Worm (Caenorhabditis elegans) whole organism, L4 larva: ENCODE data around the gene F34D6.1.

Source experiments
- F26F4.8 ChIP-seq: fragments of 200-800 bp; sonication (Bioruptor generic); conservative IDR thresholded peaks from 2 replicates; pipeline ENCODE4 v1.3.6; 2022; ENCODE audit warnings: missing genetic modification characterization, missing compliant biosample characterization
- F44E2.7 ChIP-seq: fragments of 200-800 bp; sonication (Bioruptor generic); IDR thresholded peaks from 2 replicates; pipeline ENCODE4 v2.1.2; 2022; ENCODE audit warnings: missing genetic modification characterization, missing compliant biosample characterization
- F49E8.2 ChIP-seq: sonication (generic microtip); optimal IDR thresholded peaks from 2 replicates; lab custom pipeline; 2016; ENCODE audit warnings: missing compliant biosample characterization, mild to moderate bottlenecking, missing genetic modification characterization, borderline replicate concordance
- T20F7.1 ChIP-seq: fragments of 200-800 bp; sonication (Bioruptor generic); optimal IDR thresholded peaks from 2 replicates; lab custom pipeline; 2018; ENCODE audit warnings: mild to moderate bottlenecking, missing genetic modification characterization, missing compliant biosample characterization
- Y75B8A.6 ChIP-seq: fragments of 200-800 bp; sonication (Bioruptor generic); IDR thresholded peaks from 2 replicates; pipeline ENCODE4 v1.3.6; 2022; ENCODE audit warnings: missing genetic modification reagents, missing genetic modification characterization, missing compliant biosample characterization
- ama-1 ChIP-seq: fragments of 150-350 bp; optimal IDR thresholded peaks from 2 replicates; lab custom pipeline; 2014; ENCODE audit warnings: inconsistent platforms, mixed read lengths
- attf-4 ChIP-seq: sonication (generic microtip); optimal IDR thresholded peaks from 3 replicates; lab custom pipeline; 2017; ENCODE audit warnings: missing biosample characterization, missing genetic modification characterization
- daf-16 ChIP-seq, 3 experiments: sonication (generic microtip); optimal IDR thresholded peaks; 2 replicates each; lab custom pipeline; 2016 to 2017; ENCODE audit warnings: missing genetic modification characterization in 3 of 3, missing genetic modification reagents in 3 of 3, mild to moderate bottlenecking in 2 of 3, missing compliant biosample characterization in 2 of 3, missing biosample characterization in 1 of 3, moderate library complexity in 1 of 3
- egl-43 ChIP-seq: fragments of 200-800 bp; sonication (Bioruptor generic); IDR thresholded peaks from 2 replicates; pipeline ENCODE4 v1.3.6; 2022; ENCODE audit warnings: missing genetic modification reagents, missing genetic modification characterization, missing compliant biosample characterization
- hmg-1.1 ChIP-seq: fragments of 200-800 bp; sonication (Bioruptor generic); IDR thresholded peaks from 2 replicates; pipeline ENCODE4 v1.3.6; 2022; ENCODE audit warnings: missing genetic modification reagents, missing genetic modification characterization, missing compliant biosample characterization
- lin-1 ChIP-seq: fragments of 200-800 bp; sonication (Bioruptor generic); IDR thresholded peaks from 2 replicates; pipeline ENCODE4 v1.3.6; 2022; ENCODE audit warnings: missing genetic modification reagents, missing genetic modification characterization, missing compliant biosample characterization
- lin-29 ChIP-seq: fragments of 200-800 bp; sonication (Bioruptor generic); IDR thresholded peaks from 2 replicates; pipeline ENCODE4 v1.3.6; 2022; ENCODE audit warnings: missing genetic modification reagents, missing genetic modification characterization, missing compliant biosample characterization
- lin-39 ChIP-seq: fragments of 150-350 bp; optimal IDR thresholded peaks from 2 replicates; lab custom pipeline; 2014; ENCODE audit warnings: missing biosample characterization, missing genetic modification reagents, missing genetic modification characterization
- mxl-3 ChIP-seq: fragments of 200-800 bp; sonication (Bioruptor generic); optimal IDR thresholded peaks from 2 replicates; lab custom pipeline; 2018; ENCODE audit warnings: mild to moderate bottlenecking, missing genetic modification characterization, missing compliant biosample characterization
- nhr-11 ChIP-seq: fragments of 150-350 bp; optimal IDR thresholded peaks from 2 replicates; lab custom pipeline; 2014; ENCODE audit warnings: missing biosample characterization, missing genetic modification characterization
- spr-3 ChIP-seq: fragments of 200-800 bp; sonication (Bioruptor generic); optimal IDR thresholded peaks from 2 replicates; lab custom pipeline; 2018; ENCODE audit warnings: mild to moderate bottlenecking, missing genetic modification characterization, missing compliant biosample characterization
- vab-7 ChIP-seq: fragments of 200-800 bp; sonication (Bioruptor generic); IDR thresholded peaks from 2 replicates; pipeline ENCODE4 v1.3.6; 2022; ENCODE audit warnings: missing genetic modification reagents, missing genetic modification characterization, missing compliant biosample characterization
- zip-11 ChIP-seq: fragments of 200-800 bp; sonication (Bioruptor generic); IDR thresholded peaks from 2 replicates; pipeline ENCODE4 v1.3.6; 2022; ENCODE audit warnings: missing genetic modification characterization, missing compliant biosample characterization
- zip-2 ChIP-seq: fragments of 150-350 bp; optimal IDR thresholded peaks from 2 replicates; lab custom pipeline; 2014; ENCODE audit warnings: missing biosample characterization, missing genetic modification characterization
- ztf-7 ChIP-seq: fragments of 150-350 bp; optimal IDR thresholded peaks from 2 replicates; lab custom pipeline; 2014; ENCODE audit warnings: missing biosample characterization, missing genetic modification characterization

Gene F34D6.1

ce11 chrII:2631169-2631568 lies 49.8 kb downstream of the F34D6.1 start, which contains the start of gene D2062.1:
D2062.1 (plus strand) TSS chrII:2631469.
- TF ChIP-seq nhr-11 (tag; lab: Kevin White, UChicago): no peak
- TF ChIP-seq ama-1 (lab: Kevin White, UChicago): no peak
- no peak for TF ChIP-seq hmg-1.1 (GFP tag; lab: Robert Waterston, UW)
- no peak for TF ChIP-seq F44E2.7 (GFP tag; lab: Robert Waterston, UW)
- no peak for TF ChIP-seq F26F4.8 (GFP tag; lab: Robert Waterston, UW)
- TF ChIP-seq spr-3 (GFP tag; lab: Kevin White, UChicago): no peak
- no peak for TF ChIP-seq egl-43 (GFP tag; lab: Robert Waterston, UW)
- no peak for TF ChIP-seq mxl-3 (GFP tag; lab: Kevin White, UChicago)
- TF ChIP-seq F49E8.2 (tag; lab: Kevin White, UChicago): no peak
- no peak for TF ChIP-seq zip-2 (tag; lab: Kevin White, UChicago)
- no peak for TF ChIP-seq daf-16 (GFP tag; optimal IDR thresholded peaks at IDR 0.05; lab: Kevin White, UChicago)
- TF ChIP-seq daf-16 (tag; optimal IDR thresholded peaks at IDR 0.05; lab: Kevin White, UChicago): no peak
- TF ChIP-seq ztf-7: no peak
- no peak for TF ChIP-seq vab-7
- no peak for TF ChIP-seq lin-1 (GFP tag; lab: Robert Waterston, UW)
- TF ChIP-seq lin-29 (GFP tag; lab: Robert Waterston, UW): no peak
- no peak for TF ChIP-seq Y75B8A.6 (GFP tag; lab: Robert Waterston, UW)
- no peak for TF ChIP-seq lin-39 (tag; lab: Kevin White, UChicago)
- TF ChIP-seq zip-11: no peak
- TF ChIP-seq attf-4 (tag; lab: Kevin White, UChicago): no peak
- no peak for TF ChIP-seq T20F7.1
